Worm (Caenorhabditis elegans) whole organism, late embryonic: ENCODE results near the gene ced-8.
A peak's percentile ranks its signal among the peaks of the same experiment; 100 is the strongest.

ENCODE experiments used
- C08G9.2 ChIP-seq: sonication (generic microtip); optimal IDR thresholded peaks from 2 replicates; lab custom pipeline; 2016; ENCODE audit warnings: mild to moderate bottlenecking, missing genetic modification characterization, moderate library complexity, missing compliant biosample characterization
- C38D4.7 ChIP-seq: fragments of 200-800 bp; sonication (Bioruptor generic); optimal IDR thresholded peaks from 2 replicates; lab custom pipeline; 2018; ENCODE audit warnings: mild to moderate bottlenecking, missing genetic modification characterization, moderate library complexity, missing compliant biosample characterization
- Y22D7AL.16 ChIP-seq: sonication (generic microtip); optimal IDR thresholded peaks from 2 replicates; lab custom pipeline; 2016; ENCODE audit warnings: missing genetic modification characterization, missing compliant biosample characterization
- ahr-1 ChIP-seq: sonication (generic microtip); optimal IDR thresholded peaks from 2 replicates; lab custom pipeline; 2016; ENCODE audit warnings: missing genetic modification characterization, missing compliant biosample characterization
- ama-1 ChIP-seq: fragments of 150-350 bp; optimal IDR thresholded peaks from 2 replicates; lab custom pipeline; 2014
- ceh-14 ChIP-seq: sonication (generic microtip); optimal IDR thresholded peaks from 2 replicates; lab custom pipeline; 2016; ENCODE audit warnings: missing genotype, missing genetic modification characterization, missing compliant biosample characterization
- ceh-18 ChIP-seq: sonication (generic microtip); optimal IDR thresholded peaks from 2 replicates; lab custom pipeline; 2016; ENCODE audit warnings: missing genetic modification characterization, missing compliant biosample characterization
- ceh-19 ChIP-seq: fragments of 200-800 bp; sonication (Bioruptor generic); optimal IDR thresholded peaks from 2 replicates; lab custom pipeline; 2018; ENCODE audit warnings: mild to moderate bottlenecking, missing genetic modification characterization, missing compliant biosample characterization
- ceh-2 ChIP-seq: sonication (generic microtip); optimal IDR thresholded peaks from 2 replicates; lab custom pipeline; 2016; ENCODE audit warnings: missing genotype, missing genetic modification characterization, missing compliant biosample characterization
- ceh-31 ChIP-seq: sonication (generic microtip); optimal IDR thresholded peaks from 2 replicates; lab custom pipeline; 2016; ENCODE audit warnings: missing genetic modification characterization, missing compliant biosample characterization
- ceh-34 ChIP-seq: sonication (generic microtip); optimal IDR thresholded peaks from 2 replicates; lab custom pipeline; 2016; ENCODE audit warnings: mild to moderate bottlenecking, missing genetic modification characterization, missing compliant biosample characterization
- dve-1 ChIP-seq: sonication (generic microtip); optimal IDR thresholded peaks from 2 replicates; lab custom pipeline; 2017; ENCODE audit warnings: antibody characterized with exemption, mild to moderate bottlenecking, missing genetic modification characterization, missing compliant biosample characterization
- elt-2 ChIP-seq: sonication (generic microtip); optimal IDR thresholded peaks from 2 replicates; lab custom pipeline; 2016; ENCODE audit warnings: missing genetic modification reagents, missing genetic modification characterization, missing compliant biosample characterization
- elt-4 ChIP-seq: sonication (generic microtip); optimal IDR thresholded peaks from 2 replicates; lab custom pipeline; 2016; ENCODE audit warnings: missing genetic modification characterization, missing compliant biosample characterization
- ets-4 ChIP-seq: sonication (generic microtip); optimal IDR thresholded peaks from 2 replicates; lab custom pipeline; 2016; ENCODE audit warnings: missing genetic modification characterization, missing compliant biosample characterization
- eyg-1 ChIP-seq: sonication (generic microtip); optimal IDR thresholded peaks from 2 replicates; lab custom pipeline; 2016; ENCODE audit warnings: missing genotype, missing genetic modification characterization, missing compliant biosample characterization
- fkh-6 ChIP-seq: sonication (generic microtip); optimal IDR thresholded peaks from 2 replicates; lab custom pipeline; 2016; ENCODE audit warnings: missing genetic modification characterization, missing compliant biosample characterization
- gmeb-2 ChIP-seq: sonication (generic microtip); optimal IDR thresholded peaks from 2 replicates; lab custom pipeline; 2016; ENCODE audit warnings: missing genetic modification characterization, inconsistent platforms, missing compliant biosample characterization
- hlh-15 ChIP-seq: sonication (generic microtip); optimal IDR thresholded peaks from 2 replicates; lab custom pipeline; 2016; ENCODE audit warnings: missing genetic modification characterization, missing compliant biosample characterization
- hlh-30 ChIP-seq: sonication (generic microtip); optimal IDR thresholded peaks from 2 replicates; lab custom pipeline; 2017; ENCODE audit warnings: antibody characterized with exemption, missing genetic modification characterization, missing compliant biosample characterization; ENCODE audit not compliant: insufficient read depth
- hlh-6 ChIP-seq: sonication (generic microtip); optimal IDR thresholded peaks from 2 replicates; lab custom pipeline; 2016; ENCODE audit warnings: missing genotype, missing genetic modification characterization, missing compliant biosample characterization
- lin-11 ChIP-seq: fragments of 200-800 bp; sonication (Bioruptor generic); optimal IDR thresholded peaks from 2 replicates; lab custom pipeline; 2018; ENCODE audit warnings: mild to moderate bottlenecking, missing genetic modification characterization, missing compliant biosample characterization
- nfya-1 ChIP-seq: sonication (generic microtip); optimal IDR thresholded peaks from 2 replicates; lab custom pipeline; 2017; ENCODE audit warnings: missing genetic modification characterization, mild to moderate bottlenecking, missing compliant biosample characterization, antibody characterized with exemption, moderate library complexity
- nhr-11 ChIP-seq: fragments of 150-350 bp; optimal IDR thresholded peaks from 2 replicates; lab custom pipeline; 2014; ENCODE audit warnings: missing biosample characterization, missing genetic modification characterization
- nhr-232 ChIP-seq: sonication (generic microtip); optimal IDR thresholded peaks from 2 replicates; lab custom pipeline; 2016; ENCODE audit warnings: missing genetic modification characterization, missing compliant biosample characterization
- pag-3 ChIP-seq: sonication (generic microtip); optimal IDR thresholded peaks from 2 replicates; lab custom pipeline; 2016; ENCODE audit warnings: missing compliant biosample characterization, missing genetic modification characterization, borderline replicate concordance
- pat-9 ChIP-seq: fragments of 200-800 bp; sonication (Bioruptor generic); optimal IDR thresholded peaks from 2 replicates; lab custom pipeline; 2018; ENCODE audit warnings: mild to moderate bottlenecking, missing genetic modification characterization, moderate library complexity, missing compliant biosample characterization
- ref-2 ChIP-seq: sonication (generic microtip); optimal IDR thresholded peaks from 2 replicates; lab custom pipeline; 2016; ENCODE audit warnings: missing genetic modification characterization, missing compliant biosample characterization
- sdc-2 ChIP-seq: sonication (generic microtip); optimal IDR thresholded peaks from 2 replicates; lab custom pipeline; 2016; ENCODE audit warnings: missing genotype, missing genetic modification characterization, missing compliant biosample characterization
- sox-2 ChIP-seq: fragments of 200-800 bp; sonication (Bioruptor generic); IDR thresholded peaks from 2 replicates; pipeline ENCODE4 v1.3.6; 2022; ENCODE audit warnings: missing genetic modification reagents, missing genetic modification characterization, missing compliant biosample characterization
- sox-4 ChIP-seq: sonication (generic microtip); optimal IDR thresholded peaks from 2 replicates; lab custom pipeline; 2017; ENCODE audit warnings: mild to moderate bottlenecking, missing genetic modification characterization, inconsistent platforms, missing compliant biosample characterization
- tbx-2 ChIP-seq: sonication (generic microtip); optimal IDR thresholded peaks from 2 replicates; lab custom pipeline; 2016; ENCODE audit warnings: missing genetic modification characterization, missing compliant biosample characterization
- ttx-3 ChIP-seq: sonication (generic microtip); optimal IDR thresholded peaks from 2 replicates; lab custom pipeline; 2016; ENCODE audit warnings: missing genetic modification reagents, missing genetic modification characterization, missing compliant biosample characterization
- unc-3 ChIP-seq, 2 experiments: fragments of 200-800 bp in 1 of 2; sonication (Bioruptor generic) in 1 of 2; sonication (generic microtip) in 1 of 2; conservative IDR thresholded peaks in 1 of 2; optimal IDR thresholded peaks in 1 of 2; 2 replicates each; pipeline versions ENCODE4 v1.3.6 to Lab custom; 2016 to 2022; ENCODE audit warnings: missing compliant biosample characterization in 2 of 2, missing genetic modification characterization in 2 of 2, missing genetic modification reagents in 1 of 2
- unc-42 ChIP-seq: sonication (generic microtip); optimal IDR thresholded peaks from 2 replicates; lab custom pipeline; 2016; ENCODE audit warnings: missing genotype, missing genetic modification characterization, missing compliant biosample characterization
- zip-5 ChIP-seq: sonication (generic microtip); optimal IDR thresholded peaks from 2 replicates; lab custom pipeline; 2016; ENCODE audit warnings: missing genetic modification characterization, missing compliant biosample characterization
- ztf-16 ChIP-seq: sonication (generic microtip); optimal IDR thresholded peaks from 2 replicates; lab custom pipeline; 2017; ENCODE audit warnings: missing genetic modification characterization, missing compliant biosample characterization

ced-8 gene

DNA sequence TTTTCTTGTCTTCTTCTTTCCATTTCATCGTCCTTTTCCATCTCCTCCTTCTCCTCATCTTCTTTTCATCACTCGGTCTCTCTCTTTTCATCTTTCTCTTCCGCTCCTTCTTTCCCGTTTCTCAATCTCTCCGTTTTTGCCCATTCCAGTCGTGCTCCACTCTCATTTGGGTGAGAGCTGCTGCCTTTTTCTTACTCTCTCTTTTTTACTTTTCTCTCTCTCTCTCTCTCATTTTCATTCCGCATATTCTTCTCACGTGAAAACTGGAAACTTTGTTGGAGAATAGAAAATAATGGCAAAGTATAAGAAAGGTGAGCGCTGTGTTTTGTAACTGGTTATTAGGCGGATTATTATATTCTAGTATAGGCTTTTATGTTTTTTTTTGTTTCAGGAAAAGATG is 38.4 kb downstream of the ced-8 start, which contains the start of gene tbc-18:
Gene tbc-18 (plus strand): TSS at position 246 of the 400 bp plus-strand sequence.
- no peak for TF ChIP-seq hlh-15 (tag; lab: Kevin White, UChicago)
- TF ChIP-seq unc-42, result peak; percentile 73
- no peak for TF ChIP-seq ahr-1 (tag; lab: Kevin White, UChicago)
- peak; percentile 37 for TF ChIP-seq tbx-2 (tag; lab: Kevin White, UChicago)
- TF ChIP-seq nfya-1 (tag; lab: Kevin White, UChicago), result peak; percentile 58
- peak; percentile 41 for TF ChIP-seq ceh-18 (tag; lab: Kevin White, UChicago)
- peak; percentile 66 for TF ChIP-seq ceh-31 (tag; lab: Kevin White, UChicago)

ce11 chrX:8371906-8372305 is 44.8 kb downstream of the ced-8 start, which contains the start of gene nep-15:
TSS of gene nep-15 (plus strand) at chrX:8372206.
- no peak for TF ChIP-seq nhr-232
- TF ChIP-seq pat-9 (tag; lab: Kevin White, UChicago), result no peak
- no peak for TF ChIP-seq pag-3 (tag; lab: Kevin White, UChicago)
- TF ChIP-seq unc-3 (GFP tag; conservative IDR thresholded peaks at IDR 0.05; lab: Robert Waterston, UW), result no peak
- no peak for TF ChIP-seq unc-3 (tag; optimal IDR thresholded peaks at IDR 0.05; lab: Kevin White, UChicago)
- no peak for TF ChIP-seq ceh-19 (GFP tag; lab: Kevin White, UChicago)
- no peak for TF ChIP-seq nhr-11 (tag; lab: Kevin White, UChicago)
- TF ChIP-seq ama-1 (lab: Kevin White, UChicago), result no peak
- TF ChIP-seq nfya-1 (tag; lab: Kevin White, UChicago), result no peak
- TF ChIP-seq ceh-2 (tag; lab: Kevin White, UChicago), result no peak
- TF ChIP-seq ceh-14 (tag; lab: Kevin White, UChicago), result no peak
- no peak for TF ChIP-seq C38D4.7 (GFP tag; lab: Kevin White, UChicago)
- TF ChIP-seq eyg-1 (tag; lab: Kevin White, UChicago), result no peak
- TF ChIP-seq gmeb-2, result no peak
- TF ChIP-seq tbx-2 (tag; lab: Kevin White, UChicago), result no peak

DNA sequence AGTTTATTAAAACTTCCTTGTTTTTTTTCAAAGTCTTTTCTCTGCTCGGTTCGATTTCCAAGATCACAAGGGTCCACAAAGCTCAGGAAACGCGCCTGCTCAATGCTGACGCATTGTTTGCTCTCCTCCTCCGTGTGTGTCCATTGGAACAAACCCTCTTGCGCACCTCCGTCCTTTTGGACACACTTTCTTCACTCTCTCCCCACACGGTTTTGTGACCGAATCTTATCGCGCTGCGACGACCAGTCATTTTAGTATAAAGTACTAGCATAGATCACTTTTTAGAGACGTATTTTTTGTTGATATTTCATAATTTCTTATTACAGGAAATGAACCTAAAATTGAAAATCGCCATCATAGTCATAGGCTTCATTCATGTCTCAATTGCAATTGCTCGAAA is 48.5 kb downstream of the ced-8 start:
- TF ChIP-seq hlh-6 (tag; lab: Kevin White, UChicago), result no peak
- no peak for TF ChIP-seq ets-4 (tag; lab: Kevin White, UChicago)
- TF ChIP-seq ceh-19 (GFP tag; lab: Kevin White, UChicago), result no peak
- no peak for TF ChIP-seq sox-2 (GFP tag; lab: Robert Waterston, UW)
- peak; percentile 59 for TF ChIP-seq ref-2 (tag; lab: Kevin White, UChicago)
- no peak for TF ChIP-seq pag-3 (tag; lab: Kevin White, UChicago)
- peak; percentile 18 for TF ChIP-seq unc-42
- TF ChIP-seq fkh-6 (tag; lab: Kevin White, UChicago), result no peak
- peak; percentile 75 for TF ChIP-seq tbx-2 (tag; lab: Kevin White, UChicago)
- no peak for TF ChIP-seq hlh-15 (tag; lab: Kevin White, UChicago)
- TF ChIP-seq ztf-16, result peak; percentile 1
- TF ChIP-seq dve-1 (tag; lab: Kevin White, UChicago), result no peak
- no peak for TF ChIP-seq eyg-1 (tag; lab: Kevin White, UChicago)
- TF ChIP-seq nfya-1 (tag; lab: Kevin White, UChicago), result peak; percentile 70
- TF ChIP-seq gmeb-2, result no peak
- no peak for TF ChIP-seq pat-9 (tag; lab: Kevin White, UChicago)
- no peak for TF ChIP-seq nhr-232
- TF ChIP-seq ceh-31 (tag; lab: Kevin White, UChicago), result peak; percentile 58
- no peak for TF ChIP-seq sox-4
- peak; percentile 57 for TF ChIP-seq sdc-2 (tag; lab: Kevin White, UChicago)
- no peak for TF ChIP-seq zip-5
- no peak for TF ChIP-seq Y22D7AL.16 (tag; lab: Kevin White, UChicago)
- peak; percentile 58 for TF ChIP-seq hlh-30 (tag; lab: Kevin White, UChicago)
- peak; percentile 7 for TF ChIP-seq ttx-3 (tag; lab: Kevin White, UChicago)
- no peak for TF ChIP-seq elt-4 (tag; lab: Kevin White, UChicago)
- no peak for TF ChIP-seq C08G9.2 (tag; lab: Kevin White, UChicago)
- TF ChIP-seq ceh-34 (tag; lab: Kevin White, UChicago), result peak; percentile 21
- peak; percentile 3 for TF ChIP-seq ceh-18 (tag; lab: Kevin White, UChicago)
- peak; percentile 13 for TF ChIP-seq ceh-2 (tag; lab: Kevin White, UChicago)
- TF ChIP-seq elt-2 (tag; lab: Kevin White, UChicago), result peak; percentile 70
- TF ChIP-seq lin-11, result no peak
